Worm (Caenorhabditis elegans) whole organism, mixed stage, embryonic: ENCODE results near the gene F54E4.4.
A peak's percentile ranks its signal among the peaks of the same experiment; 100 is the strongest.

Source experiments
- M03D4.4 ChIP-seq: sonication (generic microtip); optimal IDR thresholded peaks from 2 replicates; lab custom pipeline; 2017; ENCODE audit warnings: mild to moderate bottlenecking, missing genetic modification characterization, missing compliant biosample characterization
- bed-3 ChIP-seq: fragments of 200-800 bp; sonication (Bioruptor generic); optimal IDR thresholded peaks from 3 replicates; lab custom pipeline; 2018; ENCODE audit warnings: mild to moderate bottlenecking, missing genetic modification characterization, moderate library complexity, missing compliant biosample characterization
- blmp-1 ChIP-seq: fragments of 150-350 bp; optimal IDR thresholded peaks from 2 replicates; lab custom pipeline; 2014; ENCODE audit warnings: missing biosample characterization, missing genetic modification characterization
- ceh-39 ChIP-seq: fragments of 150-350 bp; optimal IDR thresholded peaks from 2 replicates; lab custom pipeline; 2014; ENCODE audit warnings: missing biosample characterization, missing genetic modification characterization
- ceh-43 ChIP-seq: fragments of 200-800 bp; sonication (Bioruptor generic); optimal IDR thresholded peaks from 2 replicates; lab custom pipeline; 2018; ENCODE audit warnings: mild to moderate bottlenecking, missing genetic modification characterization, moderate library complexity, missing compliant biosample characterization
- ceh-83 ChIP-seq: fragments of 200-800 bp; sonication (Bioruptor generic); optimal IDR thresholded peaks from 2 replicates; lab custom pipeline; 2018; ENCODE audit warnings: mild to moderate bottlenecking, missing genetic modification characterization, missing compliant biosample characterization
- ces-1 ChIP-seq: fragments of 150-350 bp; optimal IDR thresholded peaks from 2 replicates; lab custom pipeline; 2014; ENCODE audit warnings: missing biosample characterization, missing genetic modification reagents, missing genetic modification characterization
- cnd-1 ChIP-seq: fragments of 200-800 bp; sonication (Bioruptor generic); optimal IDR thresholded peaks from 2 replicates; lab custom pipeline; 2018; ENCODE audit warnings: mild to moderate bottlenecking, missing genetic modification characterization, missing compliant biosample characterization
- drap-1 ChIP-seq: fragments of 200-800 bp; sonication (Bioruptor generic); optimal IDR thresholded peaks from 3 replicates; lab custom pipeline; 2018; ENCODE audit warnings: mild to moderate bottlenecking, missing genetic modification characterization, missing compliant biosample characterization
- elt-3 ChIP-seq: fragments of 150-350 bp; optimal IDR thresholded peaks from 2 replicates; lab custom pipeline; 2014; ENCODE audit warnings: missing biosample characterization, missing genetic modification characterization
- flh-1 ChIP-seq: fragments of 200-800 bp; sonication (Bioruptor generic); optimal IDR thresholded peaks from 2 replicates; lab custom pipeline; 2018; ENCODE audit warnings: mild to moderate bottlenecking, missing genetic modification characterization, moderate library complexity, missing compliant biosample characterization
- ham-2 ChIP-seq: fragments of 200-800 bp; sonication (Bioruptor generic); optimal IDR thresholded peaks from 2 replicates; lab custom pipeline; 2018; ENCODE audit warnings: mild to moderate bottlenecking, missing genetic modification characterization, missing compliant biosample characterization
- hlh-1 ChIP-seq: fragments of 150-350 bp; optimal IDR thresholded peaks from 2 replicates; lab custom pipeline; 2014; ENCODE audit warnings: missing biosample characterization, missing genetic modification reagents, missing genetic modification characterization
- lin-13 ChIP-seq: fragments of 150-350 bp; optimal IDR thresholded peaks from 2 replicates; lab custom pipeline; 2014; ENCODE audit warnings: missing biosample characterization, missing genetic modification characterization
- lin-32 ChIP-seq: fragments of 200-800 bp; sonication (Bioruptor generic); optimal IDR thresholded peaks from 2 replicates; lab custom pipeline; 2018; ENCODE audit warnings: mild to moderate bottlenecking, missing genetic modification characterization, missing compliant biosample characterization
- lsy-2 ChIP-seq: fragments of 150-350 bp; optimal IDR thresholded peaks from 2 replicates; lab custom pipeline; 2014; ENCODE audit warnings: missing biosample characterization, missing genetic modification characterization
- mab-5 ChIP-seq: fragments of 150-350 bp; optimal IDR thresholded peaks from 2 replicates; lab custom pipeline; 2014; ENCODE audit warnings: missing biosample characterization, missing genetic modification characterization
- mep-1 ChIP-seq: fragments of 150-350 bp; optimal IDR thresholded peaks from 2 replicates; lab custom pipeline; 2017; ENCODE audit warnings: missing biosample characterization, missing genetic modification reagents, missing genetic modification characterization, inconsistent platforms
- mls-2 ChIP-seq: sonication (generic microtip); optimal IDR thresholded peaks from 2 replicates; lab custom pipeline; 2016; ENCODE audit warnings: mild to moderate bottlenecking, missing genetic modification characterization, moderate library complexity, missing compliant biosample characterization
- nhr-12 ChIP-seq: fragments of 150-350 bp; optimal IDR thresholded peaks from 2 replicates; lab custom pipeline; 2014; ENCODE audit warnings: missing biosample characterization, missing genetic modification characterization
- nhr-2 ChIP-seq: fragments of 150-350 bp; optimal IDR thresholded peaks from 2 replicates; lab custom pipeline; 2014; ENCODE audit warnings: missing biosample characterization, missing genetic modification characterization
- nhr-237 ChIP-seq: fragments of 150-350 bp; optimal IDR thresholded peaks from 2 replicates; lab custom pipeline; 2014; ENCODE audit warnings: missing biosample characterization, missing genetic modification characterization
- nhr-76 ChIP-seq: sonication (generic microtip); optimal IDR thresholded peaks from 2 replicates; lab custom pipeline; 2017; ENCODE audit warnings: missing biosample characterization, missing genetic modification characterization
- pha-4 ChIP-seq: fragments of 150-350 bp; optimal IDR thresholded peaks from 2 replicates; lab custom pipeline; 2018; ENCODE audit warnings: missing biosample characterization, missing genetic modification reagents, missing genetic modification characterization
- sem-2 ChIP-seq: fragments of 200-800 bp; sonication (Bioruptor generic); optimal IDR thresholded peaks from 2 replicates; lab custom pipeline; 2018; ENCODE audit warnings: mild to moderate bottlenecking, missing genetic modification characterization, missing compliant biosample characterization
- snpc-4 ChIP-seq: fragments of 150-350 bp; optimal IDR thresholded peaks from 2 replicates; lab custom pipeline; 2014; ENCODE audit warnings: missing biosample characterization, missing genetic modification characterization
- sptf-1 ChIP-seq: sonication (generic microtip); optimal IDR thresholded peaks from 2 replicates; lab custom pipeline; 2017; ENCODE audit warnings: mild to moderate bottlenecking, missing genetic modification characterization, moderate library complexity, missing compliant biosample characterization
- tbx-8 ChIP-seq: fragments of 200-800 bp; sonication (Bioruptor generic); optimal IDR thresholded peaks from 2 replicates; lab custom pipeline; 2018; ENCODE audit warnings: mild to moderate bottlenecking, missing genetic modification characterization, moderate library complexity, missing compliant biosample characterization
- unc-120 ChIP-seq: sonication (generic microtip); optimal IDR thresholded peaks from 2 replicates; lab custom pipeline; 2017; ENCODE audit warnings: missing genetic modification characterization, missing compliant biosample characterization; ENCODE audit not compliant: poor library complexity, severe bottlenecking
- unc-39 ChIP-seq: fragments of 150-350 bp; optimal IDR thresholded peaks from 2 replicates; lab custom pipeline; 2014; ENCODE audit warnings: missing biosample characterization, missing genetic modification characterization
- unc-62 ChIP-seq: fragments of 150-350 bp; optimal IDR thresholded peaks from 2 replicates; lab custom pipeline; 2014; ENCODE audit warnings: missing biosample characterization, missing genetic modification reagents, missing genetic modification characterization
- zip-8 ChIP-seq: fragments of 150-350 bp; optimal IDR thresholded peaks from 2 replicates; lab custom pipeline; 2014; ENCODE audit warnings: missing biosample characterization, missing genetic modification characterization
- ztf-11 ChIP-seq: fragments of 150-350 bp; optimal IDR thresholded peaks from 2 replicates; lab custom pipeline; 2014; ENCODE audit warnings: missing biosample characterization, missing genetic modification characterization

F54E4.4 gene

ce11 chrX:14607770-14608169 lies 37.5 kb downstream of the F54E4.4 start:
- TF ChIP-seq unc-39 (no peak), unc-120 (tag; lab: Kevin White, UChicago) (no peak)

- TF ChIP-seq bed-3 (GFP tag; lab: Kevin White, UChicago) (no peak), snpc-4 (tag; lab: Kevin White, UChicago) (no peak), tbx-8 (GFP tag; lab: Kevin White, UChicago) (no peak), hlh-1 (tag; lab: Kevin White, UChicago) (no peak), ceh-83 (GFP tag; lab: Kevin White, UChicago) (peak; percentile 61), nhr-76 (no peak), M03D4.4 (tag; lab: Kevin White, UChicago) (peak; percentile 24), blmp-1 (no peak), drap-1 (peak; percentile 44), nhr-237 (tag; lab: Kevin White, UChicago) (no peak), ceh-39 (tag; lab: Kevin White, UChicago) (no peak), lsy-2 (tag; lab: Kevin White, UChicago) (peak; percentile 31), nhr-2 (tag; lab: Kevin White, UChicago) (peak; percentile 14), unc-39 (no peak), cnd-1 (tag; lab: Kevin White, UChicago) (no peak), sptf-1 (tag; lab: Kevin White, UChicago) (peak; percentile 13), mep-1 (tag; lab: Kevin White, UChicago) (peak; percentile 65), mls-2 (tag; lab: Kevin White, UChicago) (peak; percentile 62), ham-2 (GFP tag; lab: Kevin White, UChicago) (peak; percentile 46), ztf-11 (tag; lab: Kevin White, UChicago) (peak; percentile 31), sem-2 (GFP tag; lab: Kevin White, UChicago) (no peak), lin-13 (tag; lab: Kevin White, UChicago) (peak; percentile 47), ces-1 (GFP tag; lab: Kevin White, UChicago) (peak; percentile 51), unc-62 (peak; percentile 24), elt-3 (tag; lab: Kevin White, UChicago) (no peak), lin-32 (GFP tag; lab: Kevin White, UChicago) (no peak), zip-8 (tag; lab: Kevin White, UChicago) (no peak), pha-4 (tag; lab: Kevin White, UChicago) (peak; percentile 96), nhr-12 (tag; lab: Kevin White, UChicago) (no peak), mab-5 (tag; lab: Kevin White, UChicago) (no peak), ceh-43 (peak; percentile 28)
Measured at ce11 chrX:14602676-14603075, 42.6 kb downstream of the F54E4.4 start, which contains the start of gene eor-2. eor-2 (plus strand) TSS chrX:14603017.

- TF ChIP-seq sem-2 (GFP tag; lab: Kevin White, UChicago) (no peak), ceh-43 (no peak), nhr-2 (tag; lab: Kevin White, UChicago) (no peak), unc-62 (no peak), mep-1 (tag; lab: Kevin White, UChicago) (no peak), unc-120 (tag; lab: Kevin White, UChicago) (no peak), hlh-1 (tag; lab: Kevin White, UChicago) (no peak), flh-1 (GFP tag; lab: Kevin White, UChicago) (no peak), ceh-83 (GFP tag; lab: Kevin White, UChicago) (no peak), zip-8 (tag; lab: Kevin White, UChicago) (no peak), bed-3 (GFP tag; lab: Kevin White, UChicago) (no peak), lin-32 (GFP tag; lab: Kevin White, UChicago) (no peak), sptf-1 (tag; lab: Kevin White, UChicago) (no peak), cnd-1 (tag; lab: Kevin White, UChicago) (no peak), ham-2 (GFP tag; lab: Kevin White, UChicago) (no peak), lsy-2 (tag; lab: Kevin White, UChicago) (no peak), nhr-12 (tag; lab: Kevin White, UChicago) (no peak)
Measured at ce11 chrX:14599245-14599644, 46.0 kb downstream of the F54E4.4 start, which contains the start of gene C44H4.6. C44H4.6 (minus strand) TSS chrX:14599345.

ce11 chrX:14594825-14595224 lies 50.5 kb downstream of the F54E4.4 start, which contains the start of gene C44H4.8:
C44H4.8 (plus strand) TSS chrX:14595125.
- TF ChIP-seq nhr-76 (no peak), sptf-1 (tag; lab: Kevin White, UChicago) (no peak), M03D4.4 (tag; lab: Kevin White, UChicago) (no peak), nhr-237 (tag; lab: Kevin White, UChicago) (no peak)
